Worm (Caenorhabditis elegans) whole organism, L3 larva: ENCODE data around the gene Y20C6A.4.

Experiments used
- ZK546.5 ChIP-seq: sonication (generic microtip); optimal IDR thresholded peaks from 2 replicates; lab custom pipeline; 2017; ENCODE audit warnings: missing biosample characterization, missing genetic modification characterization
- ceh-16 ChIP-seq: sonication (generic microtip); optimal IDR thresholded peaks from 2 replicates; lab custom pipeline; 2017; ENCODE audit warnings: missing biosample characterization, missing genetic modification characterization
- nhr-11 ChIP-seq: fragments of 150-350 bp; optimal IDR thresholded peaks from 2 replicates; lab custom pipeline; 2014; ENCODE audit warnings: missing biosample characterization, missing genetic modification characterization
- nhr-237 ChIP-seq: fragments of 150-350 bp; optimal IDR thresholded peaks from 2 replicates; lab custom pipeline; 2014; ENCODE audit warnings: missing biosample characterization, missing genetic modification characterization
- nhr-67 ChIP-seq: fragments of 150-350 bp; optimal IDR thresholded peaks from 2 replicates; lab custom pipeline; 2014; ENCODE audit warnings: missing biosample characterization, missing genetic modification characterization

DNA sequence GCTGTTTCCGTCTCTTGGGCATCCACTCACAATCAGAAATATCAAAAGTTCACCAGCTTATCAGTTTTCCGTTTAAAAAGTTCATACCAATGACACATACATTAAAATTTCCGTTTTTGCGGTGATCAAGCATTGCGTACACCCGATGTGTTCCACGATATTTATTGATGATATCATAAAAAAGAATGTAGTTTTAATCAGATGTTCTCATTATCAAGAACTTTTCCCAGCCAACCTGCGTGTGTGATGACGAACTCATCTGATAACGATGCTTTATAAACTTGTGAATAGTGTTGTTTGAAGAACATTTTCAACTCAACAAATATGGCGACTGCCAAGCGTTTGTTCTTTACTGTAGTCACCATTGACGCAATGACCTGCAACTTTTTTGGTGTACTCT is 36.8 kb downstream of the Y20C6A.4 start, which contains the start of gene clc-21:
- TF ChIP-seq ceh-16 (tag; lab: Kevin White, UChicago) (no peak), nhr-11 (tag; lab: Kevin White, UChicago) (no peak), nhr-67 (tag; lab: Kevin White, UChicago) (no peak), nhr-237 (tag; lab: Kevin White, UChicago) (no peak), ZK546.5 (tag; lab: Kevin White, UChicago) (no peak)
